Fruit fly (Drosophila melanogaster) whole organism, embryonic: ENCODE results near the gene Cyp4d14.
A peak's percentile ranks its signal among the peaks of the same experiment; 100 is the strongest.

Source experiments
- Abd-B ChIP-seq: fragments of 200-800 bp; sonication (Bioruptor generic); optimal IDR thresholded peaks from 2 replicates; lab custom pipeline; 2018; ENCODE audit warnings: missing biosample characterization, mild to moderate bottlenecking, missing genetic modification characterization, moderate library complexity
- Ada2b ChIP-seq: fragments of 200-800 bp; sonication (Bioruptor generic); IDR thresholded peaks from 2 replicates; pipeline ENCODE4 v1.3.6; 2022; ENCODE audit warnings: missing biosample characterization, missing genetic modification characterization
- C15 ChIP-seq: fragments of 200-800 bp; sonication (Bioruptor generic); IDR thresholded peaks from 3 replicates; pipeline ENCODE4 v1.3.6; 2022; ENCODE audit warnings: missing biosample characterization, missing genetic modification characterization
- CG1024 ChIP-seq: fragments of 200-800 bp; sonication (Bioruptor generic); IDR thresholded peaks from 2 replicates; pipeline ENCODE4 v1.3.6; 2022; ENCODE audit warnings: missing biosample characterization, missing genetic modification characterization
- CG10654 ChIP-seq: fragments of 200-800 bp; sonication (Bioruptor generic); optimal IDR thresholded peaks from 2 replicates; lab custom pipeline; 2016; ENCODE audit warnings: missing biosample characterization, missing genetic modification characterization
- CG13296 ChIP-seq: fragments of 200-800 bp; sonication (Bioruptor generic); optimal IDR thresholded peaks from 3 replicates; lab custom pipeline; 2018; ENCODE audit warnings: missing biosample characterization, mild to moderate bottlenecking, missing genetic modification characterization
- CG14014 ChIP-seq: fragments of 200-800 bp; sonication (Bioruptor generic); IDR thresholded peaks from 2 replicates; pipeline ENCODE4 v1.3.6; 2022; ENCODE audit warnings: missing biosample characterization, missing genetic modification characterization
- CG18011 ChIP-seq: fragments of 200-800 bp; sonication (Bioruptor generic); optimal IDR thresholded peaks from 2 replicates; lab custom pipeline; 2017; ENCODE audit warnings: missing biosample characterization, missing genetic modification characterization, mild to moderate bottlenecking, moderate library complexity, missing genotype
- CG18262 ChIP-seq: fragments of 200-800 bp; optimal IDR thresholded peaks from 3 replicates; lab custom pipeline; 2019; ENCODE audit warnings: missing biosample characterization, mild to moderate bottlenecking, missing genetic modification characterization, moderate library complexity
- CG2889 ChIP-seq: fragments of 200-800 bp; sonication (Bioruptor generic); IDR thresholded peaks from 3 replicates; pipeline ENCODE4 v1.3.6; 2022; ENCODE audit warnings: missing biosample characterization, missing genetic modification characterization
- CG30403 ChIP-seq: fragments of 200-800 bp; sonication (Bioruptor generic); optimal IDR thresholded peaks from 3 replicates; lab custom pipeline; 2016; ENCODE audit warnings: missing biosample characterization, missing genetic modification characterization
- CG31388 ChIP-seq: fragments of 200-800 bp; sonication (Bioruptor generic); optimal IDR thresholded peaks from 2 replicates; lab custom pipeline; 2016; ENCODE audit warnings: missing biosample characterization, missing genetic modification characterization
- CG34422 ChIP-seq: fragments of 200-800 bp; sonication (Bioruptor generic); IDR thresholded peaks from 3 replicates; pipeline ENCODE4 v1.3.6; 2022; ENCODE audit warnings: missing biosample characterization, missing genetic modification characterization
- CG6689 ChIP-seq: fragments of 200-800 bp; sonication (Bioruptor generic); IDR thresholded peaks from 2 replicates; pipeline ENCODE4 v1.3.6; 2022; ENCODE audit warnings: missing biosample characterization, missing genetic modification characterization
- CG6854 ChIP-seq: fragments of 200-800 bp; sonication (Bioruptor generic); optimal IDR thresholded peaks from 3 replicates; lab custom pipeline; 2017; ENCODE audit warnings: missing biosample characterization, mild to moderate bottlenecking, missing genetic modification characterization
- CG7271 ChIP-seq: fragments of 200-800 bp; sonication (Bioruptor generic); optimal IDR thresholded peaks from 2 replicates; lab custom pipeline; 2018; ENCODE audit warnings: missing biosample characterization, mild to moderate bottlenecking, missing genetic modification characterization, moderate library complexity
- CG8089 ChIP-seq: fragments of 200-800 bp; sonication (Bioruptor generic); optimal IDR thresholded peaks from 3 replicates; lab custom pipeline; 2016; ENCODE audit warnings: missing biosample characterization, missing genetic modification characterization
- Drgx ChIP-seq: fragments of 200-800 bp; sonication (Bioruptor generic); IDR thresholded peaks from 2 replicates; pipeline ENCODE4 v1.3.6; 2022; ENCODE audit warnings: missing biosample characterization, missing genetic modification characterization
- ERR ChIP-seq: fragments of 200-800 bp; sonication (Bioruptor generic); optimal IDR thresholded peaks from 2 replicates; lab custom pipeline; 2016; ENCODE audit warnings: missing biosample characterization, missing genetic modification characterization
- Fer1 ChIP-seq: fragments of 200-800 bp; sonication (Bioruptor generic); optimal IDR thresholded peaks from 2 replicates; lab custom pipeline; 2017; ENCODE audit warnings: missing biosample characterization, mild to moderate bottlenecking, missing genetic modification characterization
- H15 ChIP-seq: fragments of 200-800 bp; sonication (Bioruptor generic); IDR thresholded peaks from 3 replicates; pipeline ENCODE4 v1.3.6; 2022; ENCODE audit warnings: missing biosample characterization, missing genetic modification characterization
- Hr78 ChIP-seq, 2 experiments: fragments of 200-800 bp in 1 of 2; fragments of >200 bp in 1 of 2; sonication (Bioruptor generic) in 1 of 2; optimal IDR thresholded peaks; 2 replicates each; lab custom pipeline; 2017 to 2019; ENCODE audit warnings: missing biosample characterization in 2 of 2, missing genetic modification characterization in 2 of 2, mild to moderate bottlenecking in 1 of 2, moderate library complexity in 1 of 2
- Lhr ChIP-seq: fragments of 200-800 bp; sonication (Bioruptor generic); optimal IDR thresholded peaks from 3 replicates; lab custom pipeline; 2017; ENCODE audit warnings: mild to moderate bottlenecking, missing biosample characterization, missing genetic modification reagents, missing genetic modification characterization
- MBD-R2 ChIP-seq: fragments of 200-800 bp; sonication (Bioruptor generic); IDR thresholded peaks from 2 replicates; pipeline ENCODE4 v1.3.6; 2022; ENCODE audit warnings: missing biosample characterization, missing genetic modification characterization
- Mrtf ChIP-seq: fragments of 200-800 bp; sonication (Bioruptor generic); IDR thresholded peaks from 3 replicates; pipeline ENCODE4 v1.3.6; 2022; ENCODE audit warnings: missing biosample characterization, missing genetic modification characterization
- Nf-YC ChIP-seq: fragments of 200-800 bp; optimal IDR thresholded peaks from 3 replicates; lab custom pipeline; 2019; ENCODE audit warnings: missing biosample characterization, mild to moderate bottlenecking, missing genetic modification characterization, moderate library complexity
- NfI ChIP-seq: fragments of 200-800 bp; sonication (Bioruptor generic); optimal IDR thresholded peaks from 3 replicates; lab custom pipeline; 2018; ENCODE audit warnings: missing biosample characterization, mild to moderate bottlenecking, missing genetic modification characterization, moderate library complexity
- Opbp ChIP-seq: fragments of 200-800 bp; sonication (Bioruptor generic); IDR thresholded peaks from 3 replicates; pipeline ENCODE4 v1.3.6; 2022; ENCODE audit warnings: missing biosample characterization, missing genetic modification characterization; ENCODE audit not compliant: partially characterized antibody
- Pdp1 ChIP-seq, 2 experiments: fragments of 200-800 bp; sonication (Bioruptor generic); optimal IDR thresholded peaks; 3 replicates each; lab custom pipeline; 2016; ENCODE audit warnings: missing biosample characterization in 2 of 2, missing genetic modification characterization in 2 of 2, mild to moderate bottlenecking in 1 of 2, moderate library complexity in 1 of 2
- Ptx1 ChIP-seq: fragments of 200-800 bp; sonication (Bioruptor generic); IDR thresholded peaks from 2 replicates; pipeline ENCODE4 v1.3.6; 2022; ENCODE audit warnings: missing biosample characterization, missing genetic modification characterization
- Vsx1 ChIP-seq: fragments of 200-800 bp; sonication (Bioruptor generic); optimal IDR thresholded peaks from 2 replicates; lab custom pipeline; 2017; ENCODE audit warnings: missing biosample characterization, mild to moderate bottlenecking, missing genetic modification characterization, missing genetic modification reagents
- al ChIP-seq: fragments of 200-800 bp; sonication (Bioruptor generic); IDR thresholded peaks from 2 replicates; pipeline ENCODE4 v1.3.6; 2022; ENCODE audit warnings: missing biosample characterization, missing genetic modification characterization
- ara ChIP-seq: fragments of 200-800 bp; sonication (Bioruptor generic); IDR thresholded peaks from 2 replicates; pipeline ENCODE4 v1.3.6; 2022; ENCODE audit warnings: missing biosample characterization, missing genetic modification characterization
- croc ChIP-seq: fragments of 200-800 bp; sonication (Bioruptor generic); conservative IDR thresholded peaks from 3 replicates; pipeline ENCODE4 v1.3.6; 2022; ENCODE audit warnings: missing biosample characterization, missing genetic modification characterization
- cwo ChIP-seq: fragments of 200-800 bp; sonication (Bioruptor generic); optimal IDR thresholded peaks from 3 replicates; lab custom pipeline; 2017; ENCODE audit warnings: missing biosample characterization, missing genetic modification characterization, mild to moderate bottlenecking, moderate library complexity, missing genetic modification reagents
- exex ChIP-seq: fragments of 200-800 bp; sonication (Bioruptor generic); optimal IDR thresholded peaks from 4 replicates; lab custom pipeline; 2018; ENCODE audit warnings: missing biosample characterization, mild to moderate bottlenecking, missing genetic modification characterization, moderate library complexity
- fd3F ChIP-seq: fragments of 200-800 bp; sonication (Bioruptor generic); optimal IDR thresholded peaks from 2 replicates; lab custom pipeline; 2018; ENCODE audit warnings: missing biosample characterization, mild to moderate bottlenecking, missing genetic modification characterization, moderate library complexity
- gce ChIP-seq: fragments of 200-800 bp; sonication (Bioruptor generic); IDR thresholded peaks from 3 replicates; pipeline ENCODE4 v1.3.6; 2022; ENCODE audit warnings: missing biosample characterization, missing genetic modification characterization
- hbn ChIP-seq: fragments of 200-800 bp; sonication (Bioruptor generic); IDR thresholded peaks from 2 replicates; pipeline ENCODE4 v1.3.6; 2022; ENCODE audit warnings: missing biosample characterization, missing genetic modification characterization; ENCODE audit not compliant: partially characterized antibody
- hth ChIP-seq: fragments of >200 bp; optimal IDR thresholded peaks from 2 replicates; lab custom pipeline; 2017; ENCODE audit warnings: inconsistent platforms
- maf-S ChIP-seq: fragments of 200-800 bp; sonication (Bioruptor generic); optimal IDR thresholded peaks from 2 replicates; lab custom pipeline; 2016; ENCODE audit warnings: missing biosample characterization, missing genetic modification characterization
- nmo ChIP-seq: fragments of 200-800 bp; sonication (Bioruptor generic); optimal IDR thresholded peaks from 2 replicates; lab custom pipeline; 2018; ENCODE audit warnings: missing biosample characterization, mild to moderate bottlenecking, missing genetic modification characterization, moderate library complexity
- odd ChIP-seq: fragments of 200-800 bp; sonication (Bioruptor generic); optimal IDR thresholded peaks from 2 replicates; lab custom pipeline; 2017; ENCODE audit warnings: missing biosample characterization, mild to moderate bottlenecking, missing genetic modification characterization
- psq ChIP-seq: fragments of 200-800 bp; sonication (Bioruptor generic); optimal IDR thresholded peaks from 2 replicates; lab custom pipeline; 2017; ENCODE audit warnings: missing biosample characterization, missing genetic modification characterization
- schlank ChIP-seq: fragments of 200-800 bp; sonication (Bioruptor generic); optimal IDR thresholded peaks from 2 replicates; lab custom pipeline; 2018; ENCODE audit warnings: missing biosample characterization, mild to moderate bottlenecking, missing genetic modification characterization
- seq ChIP-seq: fragments of 200-800 bp; sonication (Bioruptor generic); IDR thresholded peaks from 2 replicates; pipeline ENCODE4 v1.3.6; 2022; ENCODE audit warnings: missing biosample characterization, missing genetic modification characterization
- sqz ChIP-seq: fragments of 200-800 bp; sonication (Bioruptor generic); optimal IDR thresholded peaks from 3 replicates; lab custom pipeline; 2018; ENCODE audit warnings: missing biosample characterization, mild to moderate bottlenecking, missing genetic modification characterization
- sr ChIP-seq: fragments of 200-800 bp; sonication (Bioruptor generic); IDR thresholded peaks from 3 replicates; pipeline ENCODE4 v1.3.6; 2022; ENCODE audit warnings: missing biosample characterization, missing genetic modification characterization
- wek ChIP-seq: fragments of 200-800 bp; sonication (Bioruptor generic); optimal IDR thresholded peaks from 3 replicates; lab custom pipeline; 2018; ENCODE audit warnings: missing biosample characterization, mild to moderate bottlenecking, missing genetic modification characterization, moderate library complexity

The Cyp4d14 gene

dm6 chrX:2137587-2138341 lies 37.4 kb downstream of the Cyp4d14 start (continued):
- TF ChIP-seq Fer1 (GFP tag; lab: Kevin White, UChicago): peak; percentile 100
- peak; percentile 98 for TF ChIP-seq Mrtf (GFP tag; lab: Robert Waterston, UW)
- peak; percentile 99 for TF ChIP-seq fd3F
- TF ChIP-seq Drgx (GFP tag; lab: Robert Waterston, UW): peak; percentile 98
- TF ChIP-seq cwo (GFP tag; lab: Kevin White, UChicago): peak; percentile 98
- TF ChIP-seq Lhr (GFP tag; lab: Kevin White, UChicago): peak; percentile 96
- TF ChIP-seq schlank (tag; lab: Kevin White, UChicago): peak; percentile 98
- peak in 1 of 2 experiments; percentile 67 for TF ChIP-seq Hr78 (GFP tag; optimal IDR thresholded peaks at IDR 0.05; lab: Kevin White, UChicago)
- TF ChIP-seq exex: peak; percentile 93
- no peak for TF ChIP-seq hth (lab: Kevin White, UChicago)
- TF ChIP-seq CG7271 (tag; lab: Kevin White, UChicago): peak; percentile 99
- TF ChIP-seq psq (GFP tag; lab: Kevin White, UChicago): peak; percentile 91
- peak; percentile 99 for TF ChIP-seq nmo (GFP tag; lab: Kevin White, UChicago)
- peak; percentile 99 for TF ChIP-seq CG6854 (GFP tag; lab: Kevin White, UChicago)
- TF ChIP-seq CG13296: peak; percentile 100
- TF ChIP-seq Abd-B (GFP tag; lab: Kevin White, UChicago): peak; percentile 99
- peak; percentile 99 for TF ChIP-seq NfI
- peak; percentile 89 to 97 for TF ChIP-seq Pdp1 (GFP tag; optimal IDR thresholded peaks at IDR 0.05; lab: Kevin White, UChicago)
- peak; percentile 99 for TF ChIP-seq Ada2b (GFP tag; lab: Robert Waterston, UW)
- TF ChIP-seq wek (GFP tag; lab: Kevin White, UChicago): peak; percentile 93
- TF ChIP-seq CG14014 (GFP tag; lab: Robert Waterston, UW): peak; percentile 99
- peak; percentile 93 for TF ChIP-seq CG1024 (GFP tag; lab: Robert Waterston, UW)
- peak; percentile 97 for TF ChIP-seq gce (GFP tag; lab: Robert Waterston, UW)
- TF ChIP-seq CG18011: peak; percentile 94
- TF ChIP-seq odd (GFP tag; lab: Kevin White, UChicago): peak; percentile 99
- TF ChIP-seq MBD-R2 (GFP tag; lab: Robert Waterston, UW): peak; percentile 96
- TF ChIP-seq ERR (GFP tag; lab: Kevin White, UChicago): peak; percentile 94
- peak; percentile 99 for TF ChIP-seq croc (GFP tag; lab: Robert Waterston, UW)
- TF ChIP-seq CG10654 (GFP tag; lab: Kevin White, UChicago): peak; percentile 99
- TF ChIP-seq Nf-YC (tag; lab: Kevin White, UChicago): peak; percentile 92
- TF ChIP-seq sr (GFP tag; lab: Robert Waterston, UW): peak; percentile 81; the same call in 2 of the 3 replicates
- TF ChIP-seq CG2889 (GFP tag; lab: Robert Waterston, UW): peak; percentile 98
- TF ChIP-seq CG8089 (GFP tag; lab: Kevin White, UChicago): peak; percentile 79
- TF ChIP-seq CG6689: peak; percentile 99
- peak; percentile 97 for TF ChIP-seq C15 (GFP tag; lab: Robert Waterston, UW)
- TF ChIP-seq CG31388 (GFP tag; lab: Kevin White, UChicago): peak; percentile 97
- peak; percentile 98 for TF ChIP-seq sqz (GFP tag; lab: Kevin White, UChicago)
- peak; percentile 95 for TF ChIP-seq maf-S (GFP tag; lab: Kevin White, UChicago)
- TF ChIP-seq al (GFP tag; lab: Robert Waterston, UW): peak; percentile 99
- peak; percentile 99 for TF ChIP-seq seq (GFP tag; lab: Robert Waterston, UW)
- peak; percentile 99 for TF ChIP-seq CG34422 (GFP tag; lab: Robert Waterston, UW)
- peak; percentile 56; the same call in 1 of the 3 replicates for TF ChIP-seq Opbp (GFP tag; lab: Robert Waterston, UW)
- TF ChIP-seq hbn (GFP tag; lab: Robert Waterston, UW): peak; percentile 15; the same call in 1 of the 2 replicates
- TF ChIP-seq ara (GFP tag; lab: Robert Waterston, UW): peak; percentile 99
- peak; percentile 99 for TF ChIP-seq CG18262 (tag; lab: Kevin White, UChicago)
- TF ChIP-seq Vsx1 (GFP tag; lab: Kevin White, UChicago): peak; percentile 97
- peak; percentile 97 for TF ChIP-seq CG30403 (GFP tag; lab: Kevin White, UChicago)
- TF ChIP-seq H15 (GFP tag; lab: Robert Waterston, UW): peak; percentile 98
- TF ChIP-seq Ptx1: peak; percentile 99
